Fruit fly (Drosophila melanogaster) whole organism, wandering third instar larva: ENCODE measurements around the gene mthl15.

ENCODE experiments used
- CG9705 ChIP-seq: fragments of 200-800 bp; sonication (Bioruptor generic); optimal IDR thresholded peaks from 2 replicates; lab custom pipeline; 2018; ENCODE audit warnings: missing biosample characterization, mild to moderate bottlenecking, missing genetic modification characterization
- Dfd ChIP-seq: fragments of >200 bp; optimal IDR thresholded peaks from 2 replicates; lab custom pipeline; 2017; ENCODE audit warnings: missing biosample characterization, missing genetic modification characterization
- GATAd ChIP-seq: sonication (Bioruptor generic); optimal IDR thresholded peaks from 2 replicates; lab custom pipeline; 2016; ENCODE audit warnings: missing biosample characterization, missing genetic modification characterization
- Hr78 ChIP-seq: fragments of >200 bp; optimal IDR thresholded peaks from 2 replicates; lab custom pipeline; 2017; ENCODE audit warnings: missing biosample characterization, missing genetic modification characterization
- OdsH ChIP-seq: fragments of 200-800 bp; sonication (Bioruptor generic); optimal IDR thresholded peaks from 2 replicates; lab custom pipeline; 2016; ENCODE audit warnings: missing biosample characterization, mild to moderate bottlenecking, missing genetic modification characterization
- h ChIP-seq: fragments of 200-800 bp; sonication (Bioruptor generic); optimal IDR thresholded peaks from 3 replicates; lab custom pipeline; 2016; ENCODE audit warnings: missing biosample characterization, mild to moderate bottlenecking, missing genetic modification characterization
- usp ChIP-seq: fragments of >200 bp; optimal IDR thresholded peaks from 2 replicates; lab custom pipeline; 2017; ENCODE audit warnings: missing biosample characterization, missing genetic modification characterization

- TF ChIP-seq OdsH (GFP tag; lab: Kevin White, UChicago) (no peak), CG9705 (GFP tag; lab: Kevin White, UChicago) (no peak), Hr78 (no peak), h (GFP tag; lab: Kevin White, UChicago) (no peak), Dfd (GFP tag; lab: Kevin White, UChicago) (no peak), usp (GFP tag; lab: Kevin White, UChicago) (no peak), GATAd (no peak)
Observed at dm6 chr2L:10265129-10265528, 27.0 kb upstream of the mthl15 start, which contains the start of gene Mob3.
